Fruit fly (Drosophila melanogaster): Measurements from ENCODE around the gene Pus10.

Pus10 gene

DNA sequence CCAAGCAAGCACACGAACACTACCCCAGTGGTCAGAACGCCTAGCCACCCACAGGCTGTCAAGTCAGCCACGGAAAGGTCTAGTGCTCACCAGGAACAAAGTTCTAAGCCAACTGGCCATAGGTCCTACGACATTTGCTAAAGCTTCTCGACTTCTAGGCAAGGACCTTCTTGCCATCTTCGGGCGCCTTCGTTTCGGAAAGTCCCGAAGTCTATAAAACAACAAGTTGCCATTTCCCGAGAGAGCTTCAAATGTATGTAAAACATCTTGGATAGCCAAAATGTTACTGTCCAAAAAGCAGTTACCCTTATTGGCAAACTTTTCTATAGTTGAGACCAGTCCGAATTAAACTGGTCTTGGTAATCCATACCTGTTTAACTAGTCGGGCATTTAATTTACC is 8.6 kb downstream of the Pus10 start:
- TF ChIP-seq Abd-B (GFP tag; optimal IDR thresholded peaks at IDR 0.05) (no peak), CrebA (GFP tag; optimal IDR thresholded peaks at IDR 0.05; ENCODE audit: borderline replicate concordance) (no peak), foxo (GFP tag; optimal IDR thresholded peaks at IDR 0.05) (no peak), dl (GFP tag; optimal IDR thresholded peaks at IDR 0.05; ENCODE audit: insufficient read depth in 1 of 2, partially characterized antibody in 2 of 2) (no peak), brk (GFP tag; optimal IDR thresholded peaks at IDR 0.05) (no peak), Sp1 (GFP tag; optimal IDR thresholded peaks at IDR 0.05) (no peak), HLH106 (tag; optimal IDR thresholded peaks at IDR 0.05) (no peak), psq (GFP tag; optimal IDR thresholded peaks at IDR 0.05) (no peak), Hr78 (GFP tag; optimal IDR thresholded peaks at IDR 0.05) (no peak), Vsx2 (GFP tag; optimal IDR thresholded peaks at IDR 0.05; ENCODE audit: partially characterized antibody) (no peak), GATAd (GFP tag; optimal IDR thresholded peaks at IDR 0.05) (no peak), Rel (GFP tag; optimal IDR thresholded peaks at IDR 0.05) (no peak), Rel (tag; optimal IDR thresholded peaks at IDR 0.05) (no peak)

- TF ChIP-seq jim (GFP tag; optimal IDR thresholded peaks at IDR 0.05) (no peak), Rel (GFP tag; optimal IDR thresholded peaks at IDR 0.05) (no peak), Rel (tag; optimal IDR thresholded peaks at IDR 0.05) (peak; percentile 41), Myc (optimal IDR thresholded peaks at IDR 0.05) (peak; percentile 60)
Measured at dm6 chr2L:143088-143487, 12.0 kb downstream of the Pus10 start, which contains the start of the genes CG31974 and CG11454. Gene CG31974 (minus strand): TSS chr2L:143091. Gene CG11454 (plus strand): TSS chr2L:143323.

DNA sequence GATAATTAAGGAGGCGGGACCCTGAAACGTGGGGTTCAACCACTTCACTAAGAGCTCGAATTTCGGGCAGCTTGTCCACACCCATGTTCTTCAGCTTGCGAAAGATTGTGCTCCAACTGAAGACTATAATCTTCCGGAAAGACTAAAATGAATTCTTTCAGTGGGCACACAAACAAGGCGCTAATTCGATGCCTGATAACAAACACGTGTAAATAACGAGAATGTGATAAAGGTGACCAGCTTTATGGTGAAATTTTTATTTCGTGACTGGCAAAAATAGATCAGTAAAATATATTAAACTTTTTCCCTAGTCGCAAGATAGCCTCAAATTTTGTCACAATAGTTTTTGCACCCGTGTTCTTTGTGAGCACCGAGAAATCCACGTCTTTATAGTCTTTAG is 14.3 kb downstream of the Pus10 start, which contains the start of the genes CG31975 and ovm:
CG31975 (minus strand) TSS at position 144 of the 400 bp plus-strand sequence.
ovm (minus strand) TSS at position 144 of the 400 bp plus-strand sequence.
- TF ChIP-seq Jra (GFP tag; optimal IDR thresholded peaks at IDR 0.05) (no peak), Vsx2 (GFP tag; optimal IDR thresholded peaks at IDR 0.05; ENCODE audit: partially characterized antibody) (no peak)

DNA sequence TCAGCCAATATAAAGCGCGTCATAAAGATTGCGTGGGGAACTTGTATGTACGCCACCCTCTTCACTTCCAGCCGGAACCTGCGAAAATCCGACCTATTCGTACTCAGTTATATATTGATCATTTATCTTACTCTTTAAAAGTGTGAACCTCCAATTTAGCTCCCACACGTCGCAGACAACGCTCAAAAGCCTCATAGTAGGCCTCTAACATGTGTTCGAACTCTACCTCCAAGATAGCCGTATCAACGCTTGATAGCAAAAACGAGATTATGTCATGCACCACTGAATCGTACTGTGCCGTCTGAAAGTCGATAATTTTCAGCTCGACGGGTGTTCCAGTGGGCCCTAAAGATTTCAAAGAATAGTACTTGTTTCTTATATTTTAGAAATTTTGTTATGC is 15.5 kb downstream of the Pus10 start:
- TF ChIP-seq h (GFP tag; optimal IDR thresholded peaks at IDR 0.05) (peak; percentile 16), Rel (GFP tag; optimal IDR thresholded peaks at IDR 0.05) (no peak), Rel (tag; optimal IDR thresholded peaks at IDR 0.05) (peak; percentile 5), sage (GFP tag; optimal IDR thresholded peaks at IDR 0.05) (no peak)

dm6 chr2L:138063-138462 is 17.0 kb downstream of the Pus10 start:
- peak; percentile 2 for TF ChIP-seq N (GFP tag; optimal IDR thresholded peaks at IDR 0.05)
- peak; percentile 16 for TF ChIP-seq Myc (optimal IDR thresholded peaks at IDR 0.05)
- peak; percentile 1 for TF ChIP-seq HLH106 (tag; optimal IDR thresholded peaks at IDR 0.05)
- no peak for TF ChIP-seq Hr83 (GFP tag; optimal IDR thresholded peaks at IDR 0.05; ENCODE audit: poor library complexity, severe bottlenecking)
- TF ChIP-seq CG32264 (GFP tag; optimal IDR thresholded peaks at IDR 0.05): no peak
- no peak for TF ChIP-seq Jra (GFP tag; optimal IDR thresholded peaks at IDR 0.05)

DNA sequence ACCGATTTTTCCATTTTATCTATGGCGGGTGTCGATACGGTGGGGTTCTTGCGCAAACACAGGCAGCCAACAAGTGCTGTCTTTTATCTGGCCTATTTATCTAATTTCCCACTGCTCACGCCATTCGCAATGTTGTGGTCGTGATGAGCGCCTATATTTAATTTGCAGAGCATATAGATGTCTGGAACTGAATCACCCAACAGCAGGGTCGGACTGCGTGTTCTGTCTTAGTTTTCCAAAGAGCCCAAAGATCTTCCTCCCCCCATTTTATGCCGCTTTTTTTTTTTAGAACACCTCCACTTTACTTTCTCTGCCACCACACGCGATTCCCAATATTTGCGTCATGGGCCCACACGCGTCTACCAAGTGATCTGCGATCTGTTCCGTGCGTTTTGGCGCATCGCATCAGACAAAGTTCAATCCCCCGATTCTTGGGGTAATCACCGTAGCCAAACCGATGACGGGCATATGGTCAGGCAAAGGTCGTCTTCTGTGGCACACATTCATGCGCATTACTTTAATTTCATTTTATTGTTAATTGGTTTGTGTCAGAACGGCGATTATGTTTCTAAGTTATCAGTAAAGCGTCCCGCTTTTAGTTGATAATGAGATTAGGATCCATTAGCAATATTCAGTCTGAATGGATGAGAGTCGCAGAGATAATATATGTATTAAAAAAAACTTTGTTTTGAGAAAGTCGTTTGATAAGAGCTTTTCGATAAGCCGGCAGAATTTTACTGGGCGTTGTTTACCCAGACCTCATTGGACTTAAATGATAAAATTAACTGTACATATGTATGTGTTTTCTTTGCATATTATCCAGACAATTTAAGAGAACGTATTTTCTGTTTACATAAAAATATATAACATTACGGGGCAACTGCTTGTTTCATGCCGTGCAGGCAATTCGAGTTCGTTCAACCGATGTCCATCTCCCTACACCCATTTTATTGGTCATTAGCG is 18.1 kb downstream of the Pus10 start:
- TF ChIP-seq Hr78 (GFP tag; optimal IDR thresholded peaks at IDR 0.05): no peak
- no peak for TF ChIP-seq Myc (optimal IDR thresholded peaks at IDR 0.05)
- peak; percentile 23 for TF ChIP-seq Hnf4 (GFP tag; optimal IDR thresholded peaks at IDR 0.05)
- peak; percentile 36 for TF ChIP-seq OdsH (GFP tag; optimal IDR thresholded peaks at IDR 0.05)
- TF ChIP-seq Mio (GFP tag; optimal IDR thresholded peaks at IDR 0.05): no peak
- TF ChIP-seq sv (GFP tag; optimal IDR thresholded peaks at IDR 0.05): no peak
- peak; percentile 29 for TF ChIP-seq brk (GFP tag; optimal IDR thresholded peaks at IDR 0.05)
- TF ChIP-seq fru (GFP tag; optimal IDR thresholded peaks at IDR 0.05): no peak
- TF ChIP-seq CG9705 (GFP tag; optimal IDR thresholded peaks at IDR 0.05): peak; percentile 5
- TF ChIP-seq lola (GFP tag; optimal IDR thresholded peaks at IDR 0.05): no peak
- TF ChIP-seq dl (GFP tag; optimal IDR thresholded peaks at IDR 0.05; ENCODE audit: insufficient read depth in 1 of 2, partially characterized antibody in 2 of 2): no peak
- TF ChIP-seq Sp1 (GFP tag; optimal IDR thresholded peaks at IDR 0.05): peak; percentile 55
- no peak for TF ChIP-seq Vsx2 (GFP tag; optimal IDR thresholded peaks at IDR 0.05; ENCODE audit: partially characterized antibody)
- TF ChIP-seq GATAd (GFP tag; optimal IDR thresholded peaks at IDR 0.05): no peak
- peak; percentile 7 for TF ChIP-seq Rel (GFP tag; optimal IDR thresholded peaks at IDR 0.05)
- TF ChIP-seq Rel (tag; optimal IDR thresholded peaks at IDR 0.05): peak; percentile 94
- TF ChIP-seq foxo (GFP tag; optimal IDR thresholded peaks at IDR 0.05): no peak
- TF ChIP-seq sage (GFP tag; optimal IDR thresholded peaks at IDR 0.05): peak; percentile 29
- no peak for TF ChIP-seq usp (GFP tag; optimal IDR thresholded peaks at IDR 0.05)
- TF ChIP-seq CG32264 (GFP tag; optimal IDR thresholded peaks at IDR 0.05): no peak
- peak; percentile 14 for TF ChIP-seq h (GFP tag; optimal IDR thresholded peaks at IDR 0.05)
- TF ChIP-seq HLH106 (tag; optimal IDR thresholded peaks at IDR 0.05): no peak
- TF ChIP-seq Dif (GFP tag; optimal IDR thresholded peaks at IDR 0.05; ENCODE audit: partially characterized antibody): no peak
- TF ChIP-seq rgr (GFP tag; optimal IDR thresholded peaks at IDR 0.05): peak; percentile 16
- TF ChIP-seq N (GFP tag; optimal IDR thresholded peaks at IDR 0.05): no peak
- TF ChIP-seq br (GFP tag; optimal IDR thresholded peaks at IDR 0.05): peak; percentile 18
- TF ChIP-seq psq (GFP tag; optimal IDR thresholded peaks at IDR 0.05): no peak
- TF ChIP-seq tai (GFP tag; optimal IDR thresholded peaks at IDR 0.05): peak; percentile 69
- no peak for TF ChIP-seq Jra (GFP tag; optimal IDR thresholded peaks at IDR 0.05)
- no peak for TF ChIP-seq pan (optimal IDR thresholded peaks at IDR 0.05)
- no peak for TF ChIP-seq jim (GFP tag; optimal IDR thresholded peaks at IDR 0.05)

All from whole organism, wandering third instar larva.